Fruit fly (Drosophila melanogaster) whole organism, embryonic: ENCODE data around the gene CG14054.

ENCODE experiments used
- Ada2b ChIP-seq: fragments of 200-800 bp; sonication (Bioruptor generic); IDR thresholded peaks from 2 replicates; pipeline ENCODE4 v1.3.6; 2022; ENCODE audit warnings: missing biosample characterization, missing genetic modification characterization
- CG10274 ChIP-seq: fragments of 200-800 bp; sonication (Bioruptor generic); optimal IDR thresholded peaks from 3 replicates; lab custom pipeline; 2017; ENCODE audit warnings: missing biosample characterization, mild to moderate bottlenecking, missing genetic modification characterization
- CG11504 ChIP-seq: fragments of 200-800 bp; sonication (Bioruptor generic); optimal IDR thresholded peaks from 3 replicates; lab custom pipeline; 2019; ENCODE audit warnings: missing biosample characterization, mild to moderate bottlenecking, missing genetic modification characterization, moderate library complexity
- CG11696 ChIP-seq: fragments of 200-800 bp; sonication (Bioruptor generic); IDR thresholded peaks from 2 replicates; pipeline ENCODE4 v1.3.6; 2022; ENCODE audit warnings: missing biosample characterization, missing genetic modification characterization
- CG12071 ChIP-seq: fragments of 200-800 bp; sonication (Bioruptor generic); optimal IDR thresholded peaks from 3 replicates; lab custom pipeline; 2018; ENCODE audit warnings: missing biosample characterization, mild to moderate bottlenecking, missing genetic modification characterization
- CG12299 ChIP-seq: fragments of 200-800 bp; sonication (Bioruptor generic); optimal IDR thresholded peaks from 2 replicates; lab custom pipeline; 2018; ENCODE audit warnings: missing biosample characterization, mild to moderate bottlenecking, missing genetic modification characterization
- CG15011 ChIP-seq: fragments of 200-800 bp; sonication (Bioruptor generic); optimal IDR thresholded peaks from 3 replicates; lab custom pipeline; 2018; ENCODE audit warnings: missing biosample characterization, mild to moderate bottlenecking, missing genetic modification characterization
- CG16815 ChIP-seq: fragments of 200-800 bp; sonication (Bioruptor generic); optimal IDR thresholded peaks from 3 replicates; lab custom pipeline; 2017; ENCODE audit warnings: missing biosample characterization, mild to moderate bottlenecking, missing genetic modification characterization
- CG31388 ChIP-seq: fragments of 200-800 bp; sonication (Bioruptor generic); optimal IDR thresholded peaks from 2 replicates; lab custom pipeline; 2016; ENCODE audit warnings: missing biosample characterization, missing genetic modification characterization
- CG32772 ChIP-seq: fragments of 200-800 bp; sonication (Bioruptor generic); IDR thresholded peaks from 2 replicates; pipeline ENCODE4 v1.3.6; 2022; ENCODE audit warnings: missing biosample characterization, missing genetic modification characterization
- CG33213 ChIP-seq: fragments of 200-800 bp; sonication (Bioruptor generic); optimal IDR thresholded peaks from 3 replicates; lab custom pipeline; 2016; ENCODE audit warnings: missing biosample characterization, missing genetic modification characterization
- CG34422 ChIP-seq: fragments of 200-800 bp; sonication (Bioruptor generic); IDR thresholded peaks from 3 replicates; pipeline ENCODE4 v1.3.6; 2022; ENCODE audit warnings: missing biosample characterization, missing genetic modification characterization
- CG5953 ChIP-seq: fragments of 200-800 bp; sonication (Bioruptor generic); IDR thresholded peaks from 2 replicates; pipeline ENCODE4 v1.3.6; 2022; ENCODE audit warnings: missing biosample characterization, missing genetic modification characterization
- CG6683 ChIP-seq: fragments of 200-800 bp; sonication (Bioruptor generic); optimal IDR thresholded peaks from 2 replicates; lab custom pipeline; 2017; ENCODE audit warnings: missing biosample characterization, mild to moderate bottlenecking, missing genetic modification characterization, missing genetic modification reagents
- CG7786 ChIP-seq: fragments of 200-800 bp; sonication (Bioruptor generic); optimal IDR thresholded peaks from 2 replicates; lab custom pipeline; 2016; ENCODE audit warnings: missing biosample characterization, missing genetic modification characterization
- CG9797 ChIP-seq: fragments of 200-800 bp; sonication (Bioruptor generic); optimal IDR thresholded peaks from 3 replicates; lab custom pipeline; 2018; ENCODE audit warnings: missing biosample characterization, mild to moderate bottlenecking, missing genetic modification characterization
- CkIIα-i1 ChIP-seq: fragments of 200-800 bp; sonication (Bioruptor generic); IDR thresholded peaks from 2 replicates; pipeline ENCODE4 v1.3.6; 2022; ENCODE audit warnings: missing biosample characterization, missing genetic modification characterization
- Doc2 ChIP-seq: fragments of 200-800 bp; sonication (Bioruptor generic); IDR thresholded peaks from 2 replicates; pipeline ENCODE4 v1.3.6; 2022; ENCODE audit warnings: missing biosample characterization, missing genetic modification characterization
- Doc3 ChIP-seq: fragments of 200-800 bp; sonication (Bioruptor generic); IDR thresholded peaks from 3 replicates; pipeline ENCODE4 v1.3.6; 2022; ENCODE audit warnings: missing biosample characterization, missing genetic modification characterization; ENCODE audit not compliant: partially characterized antibody
- Fer1 ChIP-seq: fragments of 200-800 bp; sonication (Bioruptor generic); optimal IDR thresholded peaks from 2 replicates; lab custom pipeline; 2017; ENCODE audit warnings: missing biosample characterization, mild to moderate bottlenecking, missing genetic modification characterization
- Fer3 ChIP-seq: fragments of 200-800 bp; sonication (Bioruptor generic); optimal IDR thresholded peaks from 2 replicates; lab custom pipeline; 2018; ENCODE audit warnings: missing biosample characterization, mild to moderate bottlenecking, missing genetic modification characterization, moderate library complexity
- GATAe ChIP-seq: fragments of 200-800 bp; sonication (Bioruptor generic); conservative IDR thresholded peaks from 2 replicates; pipeline ENCODE4 v1.3.6; 2022; ENCODE audit warnings: missing biosample characterization, missing genetic modification characterization
- Gug ChIP-seq: fragments of 200-800 bp; sonication (Bioruptor generic); IDR thresholded peaks from 4 replicates; pipeline ENCODE4 v1.3.6; 2022; ENCODE audit warnings: missing biosample characterization, missing genetic modification characterization
- Hmr ChIP-seq: fragments of 200-800 bp; sonication (Bioruptor generic); optimal IDR thresholded peaks from 3 replicates; lab custom pipeline; 2017; ENCODE audit warnings: mild to moderate bottlenecking, missing biosample characterization, missing genetic modification reagents, missing genetic modification characterization
- NfI ChIP-seq: fragments of 200-800 bp; sonication (Bioruptor generic); optimal IDR thresholded peaks from 3 replicates; lab custom pipeline; 2018; ENCODE audit warnings: missing biosample characterization, mild to moderate bottlenecking, missing genetic modification characterization, moderate library complexity
- Oli ChIP-seq: fragments of 200-800 bp; sonication (Bioruptor generic); optimal IDR thresholded peaks from 2 replicates; lab custom pipeline; 2018; ENCODE audit warnings: missing biosample characterization, mild to moderate bottlenecking, missing genetic modification characterization, moderate library complexity
- Optix ChIP-seq: fragments of 200-800 bp; sonication (Bioruptor generic); IDR thresholded peaks from 3 replicates; pipeline ENCODE4 v1.3.6; 2022; ENCODE audit warnings: missing biosample characterization, missing genetic modification characterization
- Six4 ChIP-seq: fragments of 200-800 bp; sonication (Bioruptor generic); optimal IDR thresholded peaks from 2 replicates; lab custom pipeline; 2016; ENCODE audit warnings: missing biosample characterization, missing genetic modification characterization
- Sox102F ChIP-seq: fragments of 200-800 bp; sonication (Bioruptor generic); optimal IDR thresholded peaks from 2 replicates; lab custom pipeline; 2018; ENCODE audit warnings: missing biosample characterization, mild to moderate bottlenecking, missing genetic modification characterization, moderate library complexity
- Spps ChIP-seq: fragments of 200-800 bp; sonication (Bioruptor generic); optimal IDR thresholded peaks from 2 replicates; lab custom pipeline; 2018; ENCODE audit warnings: missing biosample characterization, mild to moderate bottlenecking, missing genetic modification characterization
- ab ChIP-seq: fragments of 200-800 bp; sonication (Bioruptor generic); optimal IDR thresholded peaks from 2 replicates; lab custom pipeline; 2016; ENCODE audit warnings: missing biosample characterization, missing genetic modification characterization
- bsh ChIP-seq, 2 experiments: fragments of 200-800 bp; sonication (Bioruptor generic); optimal IDR thresholded peaks; 2 replicates each; lab custom pipeline; 2017 to 2018; ENCODE audit warnings: mild to moderate bottlenecking in 2 of 2, missing biosample characterization in 2 of 2, missing genetic modification characterization in 2 of 2, moderate library complexity in 1 of 2
- cato ChIP-seq: fragments of 200-800 bp; sonication (Bioruptor generic); optimal IDR thresholded peaks from 2 replicates; lab custom pipeline; 2016; ENCODE audit warnings: missing biosample characterization, missing genetic modification characterization, borderline replicate concordance
- chinmo ChIP-seq: fragments of 200-800 bp; sonication (Bioruptor generic); IDR thresholded peaks from 4 replicates; pipeline ENCODE4 v1.3.6; 2022; ENCODE audit warnings: missing biosample characterization, missing genetic modification characterization; ENCODE audit not compliant: partially characterized antibody
- dmrt11E ChIP-seq: fragments of 200-800 bp; sonication (Bioruptor generic); optimal IDR thresholded peaks from 3 replicates; lab custom pipeline; 2018; ENCODE audit warnings: missing biosample characterization, mild to moderate bottlenecking, missing genetic modification characterization, moderate library complexity
- ewg ChIP-seq: fragments of 200-800 bp; sonication (Bioruptor generic); optimal IDR thresholded peaks from 3 replicates; lab custom pipeline; 2017; ENCODE audit warnings: mild to moderate bottlenecking, missing biosample characterization, missing genetic modification reagents, missing genetic modification characterization
- eyg ChIP-seq: fragments of 200-800 bp; sonication (Bioruptor generic); optimal IDR thresholded peaks from 3 replicates; lab custom pipeline; 2016; ENCODE audit warnings: missing biosample characterization, missing genetic modification characterization
- gfzf ChIP-seq: fragments of 200-800 bp; sonication (Bioruptor generic); optimal IDR thresholded peaks from 2 replicates; lab custom pipeline; 2016; ENCODE audit warnings: missing biosample characterization, mild to moderate bottlenecking, missing genetic modification characterization, moderate library complexity
- jumu ChIP-seq: fragments of 200-800 bp; sonication (Bioruptor generic); optimal IDR thresholded peaks from 3 replicates; lab custom pipeline; 2016; ENCODE audit warnings: missing biosample characterization, missing genetic modification characterization
- kay ChIP-seq: fragments of 200-800 bp; sonication (Bioruptor generic); optimal IDR thresholded peaks from 2 replicates; lab custom pipeline; 2016; ENCODE audit warnings: missing biosample characterization, missing genetic modification characterization
- klu ChIP-seq: fragments of 200-800 bp; sonication (Bioruptor generic); IDR thresholded peaks from 2 replicates; pipeline ENCODE4 v1.3.6; 2022; ENCODE audit warnings: missing biosample characterization, missing genetic modification characterization
- lbe ChIP-seq: fragments of 200-800 bp; sonication (Bioruptor generic); optimal IDR thresholded peaks from 2 replicates; lab custom pipeline; 2016; ENCODE audit warnings: missing biosample characterization, mild to moderate bottlenecking, missing genetic modification characterization
- mld ChIP-seq: fragments of 200-800 bp; sonication (Bioruptor generic); IDR thresholded peaks from 3 replicates; pipeline ENCODE4 v1.3.6; 2022; ENCODE audit warnings: missing biosample characterization, missing genetic modification characterization; ENCODE audit not compliant: partially characterized antibody
- otp ChIP-seq: fragments of 200-800 bp; sonication (Bioruptor generic); IDR thresholded peaks from 3 replicates; pipeline ENCODE4, ENCODE4 v1.3.6; 2022; ENCODE audit warnings: missing biosample characterization, missing genetic modification characterization
- pita ChIP-seq: fragments of 200-800 bp; sonication (Bioruptor generic); optimal IDR thresholded peaks from 2 replicates; lab custom pipeline; 2017; ENCODE audit warnings: missing biosample characterization, mild to moderate bottlenecking, missing genetic modification characterization
- slou ChIP-seq: fragments of 200-800 bp; sonication (Bioruptor generic); optimal IDR thresholded peaks from 3 replicates; lab custom pipeline; 2016; ENCODE audit warnings: missing biosample characterization, missing genetic modification characterization
- slp2 ChIP-seq: fragments of 200-800 bp; sonication (Bioruptor generic); optimal IDR thresholded peaks from 2 replicates; lab custom pipeline; 2016; ENCODE audit warnings: missing biosample characterization, missing genetic modification characterization
- wdn ChIP-seq: fragments of 200-800 bp; sonication (Bioruptor generic); IDR thresholded peaks from 2 replicates; pipeline ENCODE4 v1.3.6; 2022; ENCODE audit warnings: missing biosample characterization, missing genetic modification characterization
- yki ChIP-seq: fragments of >200 bp; optimal IDR thresholded peaks from 3 replicates; lab custom pipeline; 2018
- zen ChIP-seq: fragments of 200-800 bp; sonication (Bioruptor generic); optimal IDR thresholded peaks from 3 replicates; lab custom pipeline; 2018; ENCODE audit warnings: missing biosample characterization, mild to moderate bottlenecking, missing genetic modification characterization, moderate library complexity

Gene CG14054

DNA sequence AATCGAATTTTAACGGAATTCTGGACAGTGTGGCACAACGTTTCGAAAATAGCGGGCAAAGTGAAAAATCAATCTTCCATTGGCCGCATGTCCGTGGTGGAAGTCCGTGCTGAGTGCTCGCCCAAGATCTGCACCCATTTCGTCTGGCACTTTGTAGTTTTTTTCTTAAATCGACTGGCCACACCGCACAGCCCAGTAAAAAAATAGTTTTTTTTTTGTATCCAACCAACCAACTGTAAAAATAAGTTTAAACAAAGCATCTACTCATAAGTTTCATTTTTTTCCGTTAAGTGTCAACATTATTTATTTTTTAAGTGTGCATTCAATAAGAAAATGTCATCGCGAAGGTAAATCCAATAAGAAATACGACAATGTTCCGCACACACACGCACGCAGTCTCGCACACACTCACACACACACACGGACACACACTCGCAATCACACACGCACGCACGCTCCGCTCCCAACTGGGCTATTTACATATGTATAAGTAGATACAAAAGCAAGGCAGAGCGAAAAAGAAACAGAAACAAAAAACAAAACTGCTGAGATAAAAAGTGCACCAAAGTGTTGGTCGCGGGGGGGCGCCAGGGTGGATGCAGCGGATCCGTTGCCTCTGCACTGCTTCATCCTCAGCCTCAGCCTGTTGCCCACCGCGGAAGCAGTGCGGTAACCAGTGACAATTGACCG, 28.1 kb upstream of the CG14054 start, which contains the start of gene csw (continued):
- TF ChIP-seq CG12071 (GFP tag; lab: Kevin White, UChicago) (no peak), Spps (no peak), Oli (no peak), CkIIα-i1 (GFP tag; lab: Robert Waterston, UW) (no peak), CG15011 (GFP tag; lab: Kevin White, UChicago) (no peak), Six4 (GFP tag; lab: Kevin White, UChicago) (no peak), Hmr (GFP tag; lab: Kevin White, UChicago) (peak; percentile 87), Ada2b (GFP tag; lab: Robert Waterston, UW) (no peak), Fer3 (tag; lab: Kevin White, UChicago) (peak; percentile 19), CG9797 (GFP tag; lab: Kevin White, UChicago) (peak; percentile 92), CG11696 (GFP tag; lab: Robert Waterston, UW) (no peak), NfI (GFP tag; lab: Kevin White, UChicago) (peak; percentile 41), dmrt11E (tag; lab: Kevin White, UChicago) (no peak), CG5953 (GFP tag; lab: Robert Waterston, UW) (no peak), otp (GFP tag; lab: Robert Waterston, UW) (no peak), CG33213 (GFP tag; lab: Kevin White, UChicago) (peak; percentile 87), yki (lab: Kevin White, UChicago) (no peak), CG16815 (no peak), kay (peak; percentile 21), zen (tag; lab: Kevin White, UChicago) (no peak), wdn (GFP tag; lab: Robert Waterston, UW) (no peak), ewg (GFP tag; lab: Kevin White, UChicago) (peak; percentile 61), Gug (GFP tag; lab: Robert Waterston, UW) (no peak), klu (no peak), slp2 (GFP tag; lab: Kevin White, UChicago) (no peak), Sox102F (GFP tag; lab: Kevin White, UChicago) (no peak), Doc3 (GFP tag; lab: Robert Waterston, UW) (no peak), Fer1 (GFP tag; lab: Kevin White, UChicago) (peak; percentile 33), chinmo (GFP tag; lab: Robert Waterston, UW) (0 out of 4 replicates have a peak, but pooled peaks have one; percentile 23), CG10274 (GFP tag; lab: Kevin White, UChicago) (no peak), GATAe (GFP tag; lab: Robert Waterston, UW) (no peak), CG12299 (no peak), CG7786 (GFP tag; lab: Kevin White, UChicago) (peak; percentile 51), ab (GFP tag; lab: Kevin White, UChicago) (no peak), CG6683 (GFP tag; lab: Kevin White, UChicago) (no peak), mld (GFP tag; lab: Robert Waterston, UW) (no peak), bsh (GFP tag; optimal IDR thresholded peaks at IDR 0.05; lab: Kevin White, UChicago) (peak in 1 of 2 experiments; percentile 90), Optix (GFP tag; lab: Robert Waterston, UW) (no peak), eyg (GFP tag; lab: Kevin White, UChicago) (no peak), Doc2 (GFP tag; lab: Robert Waterston, UW) (no peak), pita (GFP tag; lab: Kevin White, UChicago) (peak; percentile 93), slou (no peak), CG34422 (peak; percentile 52; the same call in 2 of the 3 replicates), jumu (GFP tag; lab: Kevin White, UChicago) (peak; percentile 42), CG11504 (tag; lab: Kevin White, UChicago) (no peak), lbe (GFP tag; lab: Kevin White, UChicago) (no peak), CG32772 (GFP tag; lab: Robert Waterston, UW) (peak; percentile 82), gfzf (peak; percentile 98), CG31388 (GFP tag; lab: Kevin White, UChicago) (no peak), cato (no peak)
